Fruit fly (Drosophila melanogaster): Measurements from ENCODE around the gene REPTOR-BP.

- TF ChIP-seq D1 (tag; optimal IDR thresholded peaks at IDR 0.05) (no peak), CG12605 (GFP tag; IDR thresholded peaks at IDR 0.05) (no peak), CG15710 (tag; optimal IDR thresholded peaks at IDR 0.05) (no peak), CG8301 (tag; optimal IDR thresholded peaks at IDR 0.05) (no peak), CG10348 (GFP tag; IDR thresholded peaks at IDR 0.05) (no peak), Pif1B (GFP tag; optimal IDR thresholded peaks at IDR 0.05) (no peak), CG8159 (tag; optimal IDR thresholded peaks at IDR 0.05) (no peak), fd96Ca (GFP tag; IDR thresholded peaks at IDR 0.05) (no peak), CG9948 (tag; optimal IDR thresholded peaks at IDR 0.05) (no peak), CG4496 (GFP tag; IDR thresholded peaks at IDR 0.05) (no peak), CG34367 (tag; optimal IDR thresholded peaks at IDR 0.05) (no peak), CG32121 (GFP tag; IDR thresholded peaks at IDR 0.05) (no peak), EcR (GFP tag; optimal IDR thresholded peaks at IDR 0.05) (peak; percentile 69)
These were observed 12.3 kb upstream of the REPTOR-BP start, which contains the start of gene Ror for dm6 chr2L:10251592-10251991.
